Worm (Caenorhabditis elegans) whole organism, midembryonic: ENCODE measurements around the gene crh-1.

ENCODE experiments used
- cog-1 ChIP-seq: sonication (generic microtip); optimal IDR thresholded peaks from 2 replicates; lab custom pipeline; 2016; ENCODE audit warnings: missing genetic modification characterization, missing compliant biosample characterization
- flt-1 ChIP-seq: fragments of 200-800 bp; sonication (Bioruptor generic); IDR thresholded peaks from 2 replicates; pipeline ENCODE4 v1.3.6; 2022; ENCODE audit warnings: missing genetic modification characterization, missing compliant biosample characterization
- med-1 ChIP-seq: sonication (generic microtip); optimal IDR thresholded peaks from 2 replicates; lab custom pipeline; 2017; ENCODE audit warnings: missing genetic modification characterization, mild to moderate bottlenecking, missing compliant biosample characterization, antibody characterized with exemption, missing genetic modification reagents; ENCODE audit not compliant: insufficient read depth
- ztf-23 ChIP-seq: fragments of 200-800 bp; sonication (Bioruptor generic); IDR thresholded peaks from 2 replicates; pipeline ENCODE4 v1.3.6; 2022; ENCODE audit warnings: missing genetic modification reagents, missing genetic modification characterization, missing compliant biosample characterization

- TF ChIP-seq flt-1 (GFP tag; lab: Robert Waterston, UW) (no peak), cog-1 (no peak), ztf-23 (GFP tag; lab: Robert Waterston, UW) (no peak), med-1 (GFP tag; lab: Kevin White, UChicago) (no peak)
These were observed 29.9 kb upstream of the crh-1 start for ce11 chrIII:11627631-11628030.
